Worm (Caenorhabditis elegans): ENCODE results near the gene vab-19.

- TF ChIP-seq tra-4 (tag; optimal IDR thresholded peaks at IDR 0.05) (no peak), ceh-13 (GFP tag; optimal IDR thresholded peaks at IDR 0.05) (no peak), scrt-1 (GFP tag; IDR thresholded peaks at IDR 0.05) (no peak), ama-1 (optimal IDR thresholded peaks at IDR 0.05) (no peak), hnd-1 (tag; optimal IDR thresholded peaks at IDR 0.05) (no peak)
These were observed 6.3 kb upstream of the vab-19 start for ce11 chrII:2436757-2437156.
